Worm (Caenorhabditis elegans) whole organism, L1 larva: Measurements from ENCODE around the gene col-172.

Source experiments
- aly-2 ChIP-seq: fragments of 150-350 bp; optimal IDR thresholded peaks from 2 replicates; lab custom pipeline; 2014; ENCODE audit warnings: missing biosample characterization, missing genetic modification characterization
- nhr-12 ChIP-seq: sonication (generic microtip); optimal IDR thresholded peaks from 2 replicates; lab custom pipeline; 2017; ENCODE audit warnings: missing biosample characterization, missing genetic modification characterization
- nhr-85 ChIP-seq: sonication (generic microtip); peaks from one replicate; lab custom pipeline; 2016; ENCODE audit warnings: missing genetic modification characterization, inconsistent platforms, missing compliant biosample characterization
- rnt-1 ChIP-seq: sonication (generic microtip); optimal IDR thresholded peaks from 2 replicates; lab custom pipeline; 2016; ENCODE audit warnings: mild to moderate bottlenecking, missing genetic modification characterization, moderate library complexity, missing compliant biosample characterization
- snpc-4 ChIP-seq: fragments of 150-350 bp; optimal IDR thresholded peaks from 2 replicates; lab custom pipeline; 2014; ENCODE audit warnings: missing biosample characterization, missing genetic modification characterization
- vab-15 ChIP-seq: sonication (generic microtip); optimal IDR thresholded peaks from 2 replicates; lab custom pipeline; 2017; ENCODE audit warnings: missing genotype, mild to moderate bottlenecking, missing genetic modification characterization, missing compliant biosample characterization

- TF ChIP-seq vab-15 (tag; lab: Kevin White, UChicago) (no peak), nhr-12 (tag; lab: Kevin White, UChicago) (no peak), snpc-4 (tag; lab: Kevin White, UChicago) (no peak), rnt-1 (tag; lab: Kevin White, UChicago) (no peak), aly-2 (tag; lab: Kevin White, UChicago) (no peak), nhr-85 (no peak)
These were observed 31.9 kb upstream of the col-172 start, which contains the start of gene nhr-120 for ce11 chrX:6640570-6641199.
